Fruit fly (Drosophila melanogaster) whole organism, embryonic: ENCODE measurements around the gene Dad1.

Source experiments
- Ada2b ChIP-seq: fragments of 200-800 bp; sonication (Bioruptor generic); IDR thresholded peaks from 2 replicates; pipeline ENCODE4 v1.3.6; 2022; ENCODE audit warnings: missing biosample characterization, missing genetic modification characterization
- CG10366 ChIP-seq: fragments of 200-800 bp; sonication (Bioruptor generic); IDR thresholded peaks from 2 replicates; pipeline ENCODE4 v1.3.6; 2022; ENCODE audit warnings: missing biosample characterization, missing genetic modification characterization
- CG10462 ChIP-seq: fragments of 200-800 bp; sonication (Bioruptor generic); optimal IDR thresholded peaks from 2 replicates; lab custom pipeline; 2016; ENCODE audit warnings: missing biosample characterization, missing genetic modification characterization
- CG10565 ChIP-seq: fragments of 200-800 bp; sonication (Bioruptor generic); optimal IDR thresholded peaks from 3 replicates; lab custom pipeline; 2016; ENCODE audit warnings: missing biosample characterization, mild to moderate bottlenecking, missing genetic modification characterization
- CG12299 ChIP-seq: fragments of 200-800 bp; sonication (Bioruptor generic); optimal IDR thresholded peaks from 2 replicates; lab custom pipeline; 2018; ENCODE audit warnings: missing biosample characterization, mild to moderate bottlenecking, missing genetic modification characterization
- CG14014 ChIP-seq: fragments of 200-800 bp; sonication (Bioruptor generic); IDR thresholded peaks from 2 replicates; pipeline ENCODE4 v1.3.6; 2022; ENCODE audit warnings: missing biosample characterization, missing genetic modification characterization
- CG15011 ChIP-seq: fragments of 200-800 bp; sonication (Bioruptor generic); optimal IDR thresholded peaks from 3 replicates; lab custom pipeline; 2018; ENCODE audit warnings: missing biosample characterization, mild to moderate bottlenecking, missing genetic modification characterization
- CG16815 ChIP-seq: fragments of 200-800 bp; sonication (Bioruptor generic); optimal IDR thresholded peaks from 3 replicates; lab custom pipeline; 2017; ENCODE audit warnings: missing biosample characterization, mild to moderate bottlenecking, missing genetic modification characterization
- CG17385 ChIP-seq: fragments of 200-800 bp; sonication (Bioruptor generic); optimal IDR thresholded peaks from 3 replicates; lab custom pipeline; 2018; ENCODE audit warnings: missing biosample characterization, mild to moderate bottlenecking, missing genetic modification characterization
- CG2199 ChIP-seq: fragments of 200-800 bp; sonication (Bioruptor generic); IDR thresholded peaks from 3 replicates; pipeline ENCODE4 v1.3.6; 2022; ENCODE audit warnings: missing biosample characterization, missing genetic modification characterization
- CG2202 ChIP-seq: fragments of 200-800 bp; sonication (Bioruptor generic); optimal IDR thresholded peaks from 2 replicates; lab custom pipeline; 2018; ENCODE audit warnings: missing biosample characterization, mild to moderate bottlenecking, missing genetic modification characterization
- CG30020 ChIP-seq: fragments of 200-800 bp; optimal IDR thresholded peaks from 2 replicates; lab custom pipeline; 2019; ENCODE audit warnings: missing biosample characterization, mild to moderate bottlenecking, missing genetic modification characterization, moderate library complexity
- CG31365 ChIP-seq: fragments of 200-800 bp; sonication (Bioruptor generic); optimal IDR thresholded peaks from 2 replicates; lab custom pipeline; 2018; ENCODE audit warnings: missing biosample characterization, mild to moderate bottlenecking, missing genetic modification characterization
- CG31441 ChIP-seq: fragments of 200-800 bp; sonication (Bioruptor generic); IDR thresholded peaks from 2 replicates; pipeline ENCODE4 v1.3.6; 2022; ENCODE audit warnings: missing biosample characterization, missing genetic modification characterization
- CG5953 ChIP-seq: fragments of 200-800 bp; sonication (Bioruptor generic); IDR thresholded peaks from 2 replicates; pipeline ENCODE4 v1.3.6; 2022; ENCODE audit warnings: missing biosample characterization, missing genetic modification characterization
- CG6175 ChIP-seq: fragments of 200-800 bp; sonication (Bioruptor generic); IDR thresholded peaks from 3 replicates; pipeline ENCODE4 v1.3.6; 2022; ENCODE audit warnings: missing biosample characterization, missing genetic modification characterization
- CG6765 ChIP-seq: fragments of 200-800 bp; sonication (Bioruptor generic); optimal IDR thresholded peaks from 3 replicates; lab custom pipeline; 2017; ENCODE audit warnings: missing biosample characterization, mild to moderate bottlenecking, missing genetic modification characterization
- CG7556 ChIP-seq: fragments of 200-800 bp; sonication (Bioruptor generic); optimal IDR thresholded peaks from 2 replicates; lab custom pipeline; 2017; ENCODE audit warnings: missing biosample characterization, mild to moderate bottlenecking, missing genetic modification characterization
- CG7963 ChIP-seq: fragments of 200-800 bp; sonication (Bioruptor generic); IDR thresholded peaks from 3 replicates; pipeline ENCODE4 v1.3.6; 2022; ENCODE audit warnings: missing biosample characterization, missing genetic modification characterization; ENCODE audit not compliant: partially characterized antibody
- Dp ChIP-seq: fragments of 200-800 bp; sonication (Bioruptor generic); optimal IDR thresholded peaks from 2 replicates; lab custom pipeline; 2018; ENCODE audit warnings: missing biosample characterization, mild to moderate bottlenecking, missing genetic modification characterization, moderate library complexity
- H15 ChIP-seq: fragments of 200-800 bp; sonication (Bioruptor generic); IDR thresholded peaks from 3 replicates; pipeline ENCODE4 v1.3.6; 2022; ENCODE audit warnings: missing biosample characterization, missing genetic modification characterization
- HmgZ ChIP-seq: fragments of 200-800 bp; sonication (Bioruptor generic); optimal IDR thresholded peaks from 2 replicates; lab custom pipeline; 2018; ENCODE audit warnings: missing biosample characterization, mild to moderate bottlenecking, missing genetic modification characterization
- Lim3 ChIP-seq: fragments of 200-800 bp; sonication (Bioruptor generic); IDR thresholded peaks from 2 replicates; pipeline ENCODE4 v1.3.6; 2022; ENCODE audit warnings: missing biosample characterization, missing genetic modification characterization
- MTF-1 ChIP-seq: fragments of 200-800 bp; sonication (Bioruptor generic); optimal IDR thresholded peaks from 2 replicates; lab custom pipeline; 2018; ENCODE audit warnings: missing biosample characterization, mild to moderate bottlenecking, missing genetic modification characterization, borderline replicate concordance
- Mrtf ChIP-seq: fragments of 200-800 bp; sonication (Bioruptor generic); IDR thresholded peaks from 3 replicates; pipeline ENCODE4 v1.3.6; 2022; ENCODE audit warnings: missing biosample characterization, missing genetic modification characterization
- NC2α ChIP-seq: fragments of 200-800 bp; sonication (Bioruptor generic); optimal IDR thresholded peaks from 2 replicates; lab custom pipeline; 2016; ENCODE audit warnings: missing biosample characterization, missing genetic modification characterization
- Opbp ChIP-seq: fragments of 200-800 bp; sonication (Bioruptor generic); IDR thresholded peaks from 3 replicates; pipeline ENCODE4 v1.3.6; 2022; ENCODE audit warnings: missing biosample characterization, missing genetic modification characterization; ENCODE audit not compliant: partially characterized antibody
- Spps ChIP-seq: fragments of 200-800 bp; sonication (Bioruptor generic); optimal IDR thresholded peaks from 2 replicates; lab custom pipeline; 2018; ENCODE audit warnings: missing biosample characterization, mild to moderate bottlenecking, missing genetic modification characterization
- TFAM ChIP-seq: fragments of 200-800 bp; sonication (Bioruptor generic); optimal IDR thresholded peaks from 2 replicates; lab custom pipeline; 2017; ENCODE audit warnings: missing biosample characterization, missing genetic modification characterization, inconsistent platforms
- amos ChIP-seq: fragments of 200-800 bp; sonication (Bioruptor generic); IDR thresholded peaks from 2 replicates; pipeline ENCODE4 v1.3.6; 2022; ENCODE audit warnings: missing biosample characterization, missing genetic modification characterization; ENCODE audit not compliant: partially characterized antibody
- ase ChIP-seq: fragments of 200-800 bp; sonication (Bioruptor generic); IDR thresholded peaks from 3 replicates; pipeline ENCODE4 v1.3.6; 2022; ENCODE audit warnings: missing biosample characterization, missing genetic modification characterization
- bigmax ChIP-seq: fragments of 200-800 bp; sonication (Bioruptor generic); optimal IDR thresholded peaks from 2 replicates; lab custom pipeline; 2018; ENCODE audit warnings: missing biosample characterization, mild to moderate bottlenecking, missing genetic modification characterization
- bowl ChIP-seq: fragments of 200-800 bp; sonication (Bioruptor generic); IDR thresholded peaks from 2 replicates; pipeline ENCODE4 v1.3.6; 2022; ENCODE audit warnings: missing biosample characterization, missing genetic modification characterization
- chm ChIP-seq: fragments of 200-800 bp; sonication (Bioruptor generic); IDR thresholded peaks from 2 replicates; pipeline ENCODE4 v1.3.6; 2022; ENCODE audit warnings: missing biosample characterization, missing genetic modification characterization
- dati ChIP-seq: fragments of 200-800 bp; sonication (Bioruptor generic); IDR thresholded peaks from 2 replicates; pipeline ENCODE4 v1.3.6; 2022; ENCODE audit warnings: missing biosample characterization, missing genetic modification characterization
- ewg ChIP-seq: fragments of 200-800 bp; sonication (Bioruptor generic); optimal IDR thresholded peaks from 3 replicates; lab custom pipeline; 2017; ENCODE audit warnings: mild to moderate bottlenecking, missing biosample characterization, missing genetic modification reagents, missing genetic modification characterization
- eyg ChIP-seq: fragments of 200-800 bp; sonication (Bioruptor generic); optimal IDR thresholded peaks from 3 replicates; lab custom pipeline; 2016; ENCODE audit warnings: missing biosample characterization, missing genetic modification characterization
- ftz-f1 ChIP-seq: fragments of 200-800 bp; sonication (Bioruptor generic); optimal IDR thresholded peaks from 2 replicates; lab custom pipeline; 2016; ENCODE audit warnings: missing biosample characterization, missing genetic modification characterization
- insv ChIP-seq, 2 experiments: fragments of 200-800 bp; sonication (Bioruptor generic); optimal IDR thresholded peaks; 3 replicates each; lab custom pipeline; 2016 to 2018; ENCODE audit warnings: missing biosample characterization in 2 of 2, missing genetic modification characterization in 2 of 2
- jumu ChIP-seq: fragments of 200-800 bp; sonication (Bioruptor generic); optimal IDR thresholded peaks from 3 replicates; lab custom pipeline; 2016; ENCODE audit warnings: missing biosample characterization, missing genetic modification characterization
- nerfin-2 ChIP-seq: fragments of 200-800 bp; sonication (Bioruptor generic); IDR thresholded peaks from 2 replicates; pipeline ENCODE4 v1.3.6; 2022; ENCODE audit warnings: missing biosample characterization, missing genetic modification characterization; ENCODE audit not compliant: partially characterized antibody
- nom ChIP-seq: fragments of 200-800 bp; sonication (Bioruptor generic); optimal IDR thresholded peaks from 2 replicates; lab custom pipeline; 2017; ENCODE audit warnings: missing biosample characterization, missing genetic modification characterization, mild to moderate bottlenecking, moderate library complexity, missing genetic modification reagents
- odd ChIP-seq: fragments of 200-800 bp; sonication (Bioruptor generic); optimal IDR thresholded peaks from 2 replicates; lab custom pipeline; 2017; ENCODE audit warnings: missing biosample characterization, mild to moderate bottlenecking, missing genetic modification characterization
- pan ChIP-seq, 4 experiments: fragments of >200 bp in 3 of 4; fragments of 200-800 bp in 1 of 4; sonication (Bioruptor generic) in 1 of 4; optimal IDR thresholded peaks in 3 of 4; IDR thresholded peaks in 1 of 4; 2 replicates each; pipeline versions ENCODE4 v1.3.6 to Lab custom; 2017 to 2022; ENCODE audit warnings: missing biosample characterization in 2 of 4, missing genetic modification characterization in 2 of 4, mixed read lengths in 1 of 4
- sima ChIP-seq: fragments of 200-800 bp; sonication (Bioruptor generic); optimal IDR thresholded peaks from 2 replicates; lab custom pipeline; 2016; ENCODE audit warnings: missing biosample characterization, missing genetic modification characterization
- tio ChIP-seq: fragments of 200-800 bp; sonication (Bioruptor generic); optimal IDR thresholded peaks from 2 replicates; lab custom pipeline; 2017; ENCODE audit warnings: missing biosample characterization, missing genetic modification characterization, inconsistent platforms
- wdn ChIP-seq: fragments of 200-800 bp; sonication (Bioruptor generic); IDR thresholded peaks from 2 replicates; pipeline ENCODE4 v1.3.6; 2022; ENCODE audit warnings: missing biosample characterization, missing genetic modification characterization
- zen2 ChIP-seq: fragments of 200-800 bp; sonication (Bioruptor generic); IDR thresholded peaks from 3 replicates; pipeline ENCODE4 v1.3.6; 2022; ENCODE audit warnings: missing biosample characterization, missing genetic modification characterization; ENCODE audit not compliant: partially characterized antibody

The Dad1 gene

DNA sequence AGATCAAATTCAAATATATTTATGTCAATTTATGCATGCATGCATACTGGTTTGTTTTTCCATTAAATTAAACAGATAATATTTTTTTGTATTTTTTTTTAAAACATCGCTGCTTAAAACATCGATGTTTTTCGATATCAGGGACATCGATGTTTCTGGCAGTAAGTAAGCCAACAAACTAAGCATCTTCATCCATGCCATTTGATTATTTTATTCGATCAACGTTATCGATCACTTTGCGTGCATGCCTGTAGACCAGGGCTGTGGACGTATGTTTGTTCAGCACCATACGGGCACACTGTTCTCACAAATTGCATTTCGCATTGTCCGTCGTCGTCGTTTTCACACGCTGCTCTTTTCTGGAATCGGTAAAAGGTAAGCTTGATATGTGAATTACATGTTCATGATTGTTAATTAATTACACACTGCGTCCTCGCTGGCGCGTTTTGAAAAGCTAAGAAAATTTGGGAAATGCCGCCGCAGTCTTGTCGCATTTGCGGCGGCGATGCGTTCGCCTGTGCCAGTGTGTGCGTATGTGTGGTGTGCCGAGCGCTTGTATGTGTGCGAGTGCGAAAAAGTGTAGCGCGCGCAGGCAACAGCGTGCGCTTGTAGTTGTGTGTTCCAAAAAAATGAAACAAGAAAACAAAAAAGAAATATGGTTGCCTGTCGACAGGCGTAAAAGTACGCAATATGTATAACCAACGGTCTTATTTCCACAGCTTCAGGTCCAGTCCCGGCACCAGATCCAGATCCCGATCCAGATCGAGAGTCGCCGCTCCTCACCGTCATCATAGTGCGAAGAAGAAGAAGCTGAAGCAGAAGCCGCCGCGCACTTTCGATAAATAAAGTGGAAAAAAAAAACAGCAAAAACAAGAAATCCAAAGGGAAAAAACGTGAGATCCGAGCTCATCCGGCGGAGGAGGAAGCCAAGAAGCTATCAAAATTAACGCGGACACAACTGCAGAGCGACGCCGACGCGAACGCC lies 19.6 kb upstream of the Dad1 start, which contains the start of gene emb (continued):
- TF ChIP-seq CG7556 (no peak), CG6765 (no peak), CG5953 (no peak), odd (no peak), CG14014 (GFP tag; lab: Robert Waterston, UW) (0 out of 2 replicates have a peak, but pooled peaks have one; percentile 19), ewg (GFP tag; lab: Kevin White, UChicago) (peak; percentile 53), ase (GFP tag; lab: Robert Waterston, UW) (no peak), insv (GFP tag; optimal IDR thresholded peaks at IDR 0.05; lab: Kevin White, UChicago) (peak in 1 of 2 experiments; percentile 41), CG30020 (tag; lab: Kevin White, UChicago) (peak; percentile 71), eyg (GFP tag; lab: Kevin White, UChicago) (peak; percentile 29), H15 (no peak), chm (GFP tag; lab: Robert Waterston, UW) (peak; percentile 17; the same call in 1 of the 2 replicates), jumu (GFP tag; lab: Kevin White, UChicago) (peak; percentile 58), CG12299 (tag; lab: Kevin White, UChicago) (no peak), HmgZ (tag; lab: Kevin White, UChicago) (peak; percentile 66), tio (GFP tag; lab: Kevin White, UChicago) (no peak), bigmax (GFP tag; lab: Kevin White, UChicago) (no peak), Lim3 (no peak), dati (GFP tag; lab: Robert Waterston, UW) (no peak), Dp (GFP tag; lab: Kevin White, UChicago) (peak; percentile 65), CG17385 (peak; percentile 85), CG6175 (GFP tag; lab: Robert Waterston, UW) (no peak), MTF-1 (GFP tag; lab: Kevin White, UChicago) (no peak), CG10366 (GFP tag; lab: Robert Waterston, UW) (peak; percentile 31; the same call in 1 of the 2 replicates), CG10462 (GFP tag; lab: Kevin White, UChicago) (no peak), pan (optimal IDR thresholded peaks at IDR 0.05; lab: Kevin White, UChicago) (no peak), pan (GFP tag; optimal IDR thresholded peaks at IDR 0.05 in 1 of 2, IDR thresholded peaks at IDR 0.05 in 1 of 2) (peak in 1 of 2 experiments; percentile 42), CG16815 (GFP tag; lab: Kevin White, UChicago) (no peak), zen2 (GFP tag; lab: Robert Waterston, UW) (peak; percentile 93), CG7963 (peak; percentile 99), CG31441 (GFP tag; lab: Robert Waterston, UW) (no peak), NC2α (GFP tag; lab: Kevin White, UChicago) (no peak), CG10565 (GFP tag; lab: Kevin White, UChicago) (no peak), CG2202 (peak; percentile 11), Mrtf (GFP tag; lab: Robert Waterston, UW) (no peak), Spps (tag; lab: Kevin White, UChicago) (no peak), ftz-f1 (GFP tag; lab: Kevin White, UChicago) (peak; percentile 19), amos (peak; percentile 94), CG2199 (GFP tag; lab: Robert Waterston, UW) (no peak), Ada2b (no peak), sima (no peak), Opbp (GFP tag; lab: Robert Waterston, UW) (peak; percentile 96), TFAM (no peak), CG15011 (GFP tag; lab: Kevin White, UChicago) (no peak), wdn (GFP tag; lab: Robert Waterston, UW) (no peak), nerfin-2 (GFP tag; lab: Robert Waterston, UW) (peak; percentile 100), CG31365 (tag; lab: Kevin White, UChicago) (no peak), nom (GFP tag; lab: Kevin White, UChicago) (peak; percentile 91), bowl (GFP tag; lab: Robert Waterston, UW) (no peak)
